Worm (Caenorhabditis elegans): ENCODE measurements around the gene M02D8.3.

DNA sequence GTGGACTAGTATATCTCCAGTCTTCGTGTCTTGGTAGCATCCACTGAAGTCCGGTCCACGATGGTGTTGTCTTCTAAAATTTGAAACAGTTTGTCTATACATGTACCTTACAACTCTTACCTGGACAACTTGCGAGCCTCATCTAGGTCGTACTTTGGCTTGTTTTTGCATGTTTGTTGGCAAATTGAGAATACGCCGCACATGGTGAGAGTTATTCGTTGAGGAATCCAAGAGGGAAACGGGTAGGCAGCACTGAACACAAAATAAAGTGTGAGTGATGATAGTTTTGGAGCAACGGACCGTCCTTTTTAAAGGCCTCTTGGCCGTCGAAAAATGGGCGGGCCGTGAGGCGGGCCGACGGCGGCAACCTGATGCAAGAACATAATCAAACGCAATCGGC, 13.8 kb upstream of the M02D8.3 start, which contains the start of gene asns-2:
- TF ChIP-seq unc-39 (tag; optimal IDR thresholded peaks at IDR 0.05) (no peak), unc-62 (GFP tag; optimal IDR thresholded peaks at IDR 0.05) (no peak), nhr-237 (tag; optimal IDR thresholded peaks at IDR 0.05) (no peak), nhr-76 (tag; optimal IDR thresholded peaks at IDR 0.05) (no peak), ceh-83 (GFP tag; optimal IDR thresholded peaks at IDR 0.05) (no peak)
